Worm (Caenorhabditis elegans): ENCODE results near the gene str-116.

str-116 gene

ce11 chrV:11290888-11291287 lies 24.1 kb downstream of the str-116 start, which contains the start of gene C03E10.1:
TSS of gene C03E10.1 (plus strand) at chrV:11291188.
- TF ChIP-seq elt-4 (tag; optimal IDR thresholded peaks at IDR 0.05) (no peak), syd-9 (tag; optimal IDR thresholded peaks at IDR 0.05) (no peak), tbx-7 (tag; optimal IDR thresholded peaks at IDR 0.05) (no peak), pax-1 (tag; optimal IDR thresholded peaks at IDR 0.05) (no peak), tbx-2 (tag; optimal IDR thresholded peaks at IDR 0.05) (no peak), ztf-16 (tag; optimal IDR thresholded peaks at IDR 0.05) (no peak), rnt-1 (tag; optimal IDR thresholded peaks at IDR 0.05) (no peak), eyg-1 (tag; optimal IDR thresholded peaks at IDR 0.05) (no peak), nfya-1 (tag; optimal IDR thresholded peaks at IDR 0.05) (no peak), npax-4 (tag; optimal IDR thresholded peaks at IDR 0.05) (no peak), ceh-30 (tag; optimal IDR thresholded peaks at IDR 0.05) (no peak), C08G9.2 (tag; optimal IDR thresholded peaks at IDR 0.05) (no peak), pqm-1 (tag; optimal IDR thresholded peaks at IDR 0.05) (no peak), K09A11.1 (tag; optimal IDR thresholded peaks at IDR 0.05; ENCODE audit: insufficient read depth) (no peak), madf-2 (tag; optimal IDR thresholded peaks at IDR 0.05) (no peak), T23F11.4 (GFP tag; optimal IDR thresholded peaks at IDR 0.05) (no peak), hlh-15 (tag; optimal IDR thresholded peaks at IDR 0.05) (no peak), pha-4 (tag; optimal IDR thresholded peaks at IDR 0.05) (no peak)

ce11 chrV:11292682-11293081 lies 25.9 kb downstream of the str-116 start:
- no peak for TF ChIP-seq hlh-13 (GFP tag; optimal IDR thresholded peaks at IDR 0.05)
- TF ChIP-seq ref-2 (tag; optimal IDR thresholded peaks at IDR 0.05) = no peak
- no peak for TF ChIP-seq ceh-9 (tag; optimal IDR thresholded peaks at IDR 0.05)
- no peak for TF ChIP-seq pat-9 (tag; optimal IDR thresholded peaks at IDR 0.05)
- TF ChIP-seq tbx-2 (tag; optimal IDR thresholded peaks at IDR 0.05) = no peak
- TF ChIP-seq unc-86 (tag; optimal IDR thresholded peaks at IDR 0.05) = no peak
- no peak for TF ChIP-seq elt-2 (tag; optimal IDR thresholded peaks at IDR 0.05)
- TF ChIP-seq ceh-34 (tag; optimal IDR thresholded peaks at IDR 0.05) = no peak
- no peak for TF ChIP-seq nfya-1 (tag; optimal IDR thresholded peaks at IDR 0.05)
- no peak for TF ChIP-seq ceh-19 (GFP tag; optimal IDR thresholded peaks at IDR 0.05)
- no peak for TF ChIP-seq pha-2 (tag; optimal IDR thresholded peaks at IDR 0.05)
- no peak for TF ChIP-seq T23F11.4 (GFP tag; optimal IDR thresholded peaks at IDR 0.05)
- no peak for TF ChIP-seq fax-1 (tag; optimal IDR thresholded peaks at IDR 0.05)

ce11 chrV:11294393-11294792 lies 27.6 kb downstream of the str-116 start, which contains the start of gene T03F7.6:
TSS of gene T03F7.6 (plus strand) at chrV:11294693.
- TF ChIP-seq unc-55 (GFP tag; optimal IDR thresholded peaks at IDR 0.05) (no peak), syd-9 (tag; optimal IDR thresholded peaks at IDR 0.05) (no peak), pat-9 (tag; optimal IDR thresholded peaks at IDR 0.05) (no peak), gmeb-2 (tag; optimal IDR thresholded peaks at IDR 0.05) (no peak), fkh-6 (tag; optimal IDR thresholded peaks at IDR 0.05) (no peak), nfya-1 (tag; optimal IDR thresholded peaks at IDR 0.05) (no peak), C08G9.2 (tag; optimal IDR thresholded peaks at IDR 0.05) (no peak), sox-4 (tag; optimal IDR thresholded peaks at IDR 0.05) (no peak), elt-4 (tag; optimal IDR thresholded peaks at IDR 0.05) (no peak), pqm-1 (tag; optimal IDR thresholded peaks at IDR 0.05) (no peak), ceh-31 (tag; optimal IDR thresholded peaks at IDR 0.05) (no peak), Y22D7AL.16 (tag; optimal IDR thresholded peaks at IDR 0.05) (no peak), ahr-1 (tag; optimal IDR thresholded peaks at IDR 0.05) (no peak), sdc-2 (tag; optimal IDR thresholded peaks at IDR 0.05) (no peak), F13H6.1 (tag; optimal IDR thresholded peaks at IDR 0.05) (no peak), ama-1 (optimal IDR thresholded peaks at IDR 0.05) (no peak), dmd-4 (tag; optimal IDR thresholded peaks at IDR 0.05; ENCODE audit: borderline replicate concordance) (no peak)

- no peak for TF ChIP-seq fkh-10 (GFP tag; optimal IDR thresholded peaks at IDR 0.05)
Measured at ce11 chrV:11298632-11299031, 31.9 kb downstream of the str-116 start, which contains the start of gene T03F7.5. TSS of gene T03F7.5 (minus strand) at chrV:11298732.

Measured in whole organism, late embryonic.